Fruit fly (Drosophila melanogaster) S2 (cell line): ENCODE data around the gene CG10063.

Experiments used
- CG8478 ChIP-seq: fragments of >200 bp; optimal IDR thresholded peaks from 2 replicates; lab custom pipeline; 2018
- CTCF ChIP-seq, 2 experiments: fragments of >200 bp; optimal IDR thresholded peaks; 2 replicates each; lab custom pipeline; 2018

- TF ChIP-seq CG8478 (lab: Kevin White, UChicago) = no peak
- TF ChIP-seq CTCF (optimal IDR thresholded peaks at IDR 0.05; lab: Kevin White, UChicago) = no peak
Measured at dm6 chr3L:6981109-6981741, 9.0 kb upstream of the CG10063 start.
